Fruit fly (Drosophila melanogaster) whole organism, embryonic: Measurements from ENCODE around the gene CG4461.

Experiments
- Ada2b ChIP-seq: fragments of 200-800 bp; sonication (Bioruptor generic); IDR thresholded peaks from 2 replicates; pipeline ENCODE4 v1.3.6; 2022; ENCODE audit warnings: missing biosample characterization, missing genetic modification characterization
- Bdp1 ChIP-seq: fragments of 200-800 bp; sonication (Bioruptor generic); optimal IDR thresholded peaks from 3 replicates; lab custom pipeline; 2016; ENCODE audit warnings: missing biosample characterization, missing genetic modification characterization
- CG10565 ChIP-seq: fragments of 200-800 bp; sonication (Bioruptor generic); optimal IDR thresholded peaks from 3 replicates; lab custom pipeline; 2016; ENCODE audit warnings: missing biosample characterization, mild to moderate bottlenecking, missing genetic modification characterization
- CG10959 ChIP-seq: fragments of 200-800 bp; sonication (Bioruptor generic); IDR thresholded peaks from 2 replicates; pipeline ENCODE4 v1.3.6; 2022; ENCODE audit warnings: missing biosample characterization, missing genetic modification characterization
- CG11085 ChIP-seq: fragments of 200-800 bp; sonication (Bioruptor generic); IDR thresholded peaks from 2 replicates; pipeline ENCODE4 v1.3.6; 2022; ENCODE audit warnings: missing biosample characterization, missing genetic modification characterization
- CG11560 ChIP-seq: fragments of 200-800 bp; sonication (Bioruptor generic); IDR thresholded peaks from 3 replicates; pipeline ENCODE4 v1.3.6; 2022; ENCODE audit warnings: missing biosample characterization, missing genetic modification characterization
- CG12769 ChIP-seq: fragments of 200-800 bp; sonication (Bioruptor generic); optimal IDR thresholded peaks from 2 replicates; lab custom pipeline; 2019; ENCODE audit warnings: missing biosample characterization, mild to moderate bottlenecking, missing genetic modification characterization, moderate library complexity
- CG15269 ChIP-seq: fragments of 200-800 bp; sonication (Bioruptor generic); optimal IDR thresholded peaks from 2 replicates; lab custom pipeline; 2018; ENCODE audit warnings: missing biosample characterization, mild to moderate bottlenecking, missing genetic modification characterization, moderate library complexity
- CG34376 ChIP-seq: fragments of 200-800 bp; sonication (Bioruptor generic); optimal IDR thresholded peaks from 2 replicates; lab custom pipeline; 2018; ENCODE audit warnings: missing biosample characterization, mild to moderate bottlenecking, missing genetic modification characterization
- CG3726 ChIP-seq: fragments of 200-800 bp; sonication (Bioruptor generic); IDR thresholded peaks from 3 replicates; pipeline ENCODE4, ENCODE4 v1.3.6; 2022; ENCODE audit warnings: missing biosample characterization, missing genetic modification characterization
- CG4707 ChIP-seq: fragments of 200-800 bp; sonication (Bioruptor generic); optimal IDR thresholded peaks from 2 replicates; lab custom pipeline; 2018; ENCODE audit warnings: missing biosample characterization, mild to moderate bottlenecking, missing genetic modification characterization, moderate library complexity
- CG6683 ChIP-seq: fragments of 200-800 bp; sonication (Bioruptor generic); optimal IDR thresholded peaks from 2 replicates; lab custom pipeline; 2017; ENCODE audit warnings: missing biosample characterization, mild to moderate bottlenecking, missing genetic modification characterization, missing genetic modification reagents
- CG7987 ChIP-seq: fragments of 200-800 bp; sonication (Bioruptor generic); optimal IDR thresholded peaks from 2 replicates; lab custom pipeline; 2018; ENCODE audit warnings: missing biosample characterization, mild to moderate bottlenecking, missing genetic modification characterization, moderate library complexity
- CG8924 ChIP-seq: fragments of 200-800 bp; optimal IDR thresholded peaks from 3 replicates; lab custom pipeline; 2019; ENCODE audit warnings: missing biosample characterization, mild to moderate bottlenecking, missing genetic modification characterization, moderate library complexity
- Dip3 ChIP-seq: fragments of 200-800 bp; sonication (Bioruptor generic); optimal IDR thresholded peaks from 3 replicates; lab custom pipeline; 2016; ENCODE audit warnings: missing biosample characterization, missing genetic modification characterization
- Dll ChIP-seq: fragments of 200-800 bp; sonication (Bioruptor generic); IDR thresholded peaks from 4 replicates; pipeline ENCODE4 v1.3.6; 2022; ENCODE audit warnings: missing biosample characterization, missing genetic modification characterization; ENCODE audit not compliant: partially characterized antibody
- Drgx ChIP-seq: fragments of 200-800 bp; sonication (Bioruptor generic); IDR thresholded peaks from 2 replicates; pipeline ENCODE4 v1.3.6; 2022; ENCODE audit warnings: missing biosample characterization, missing genetic modification characterization
- ERR ChIP-seq: fragments of 200-800 bp; sonication (Bioruptor generic); optimal IDR thresholded peaks from 2 replicates; lab custom pipeline; 2016; ENCODE audit warnings: missing biosample characterization, missing genetic modification characterization
- Elba2 ChIP-seq: fragments of 200-800 bp; sonication (Bioruptor generic); optimal IDR thresholded peaks from 3 replicates; lab custom pipeline; 2016; ENCODE audit warnings: missing biosample characterization, missing genetic modification characterization
- HmgZ ChIP-seq: fragments of 200-800 bp; sonication (Bioruptor generic); optimal IDR thresholded peaks from 2 replicates; lab custom pipeline; 2018; ENCODE audit warnings: missing biosample characterization, mild to moderate bottlenecking, missing genetic modification characterization
- Lpt ChIP-seq: fragments of >200 bp; optimal IDR thresholded peaks from 2 replicates; lab custom pipeline; 2018; ENCODE audit warnings: missing biosample characterization, missing genetic modification characterization
- Rx ChIP-seq: fragments of 200-800 bp; sonication (Bioruptor generic); IDR thresholded peaks from 2 replicates; pipeline ENCODE4 v1.3.6; 2022; ENCODE audit warnings: missing biosample characterization, missing genetic modification characterization
- Trl ChIP-seq, 3 experiments: fragments of >200 bp in 2 of 3; fragments of 200-800 bp in 1 of 3; sonication (Bioruptor generic) in 1 of 3; optimal IDR thresholded peaks; 2 replicates in 1 of 3; 3 replicates in 2 of 3; lab custom pipeline; 2016 to 2017; ENCODE audit warnings: missing biosample characterization in 1 of 3, missing genetic modification characterization in 1 of 3
- amos ChIP-seq: fragments of 200-800 bp; sonication (Bioruptor generic); IDR thresholded peaks from 2 replicates; pipeline ENCODE4 v1.3.6; 2022; ENCODE audit warnings: missing biosample characterization, missing genetic modification characterization; ENCODE audit not compliant: partially characterized antibody
- aop ChIP-seq: fragments of 200-800 bp; sonication (Bioruptor generic); IDR thresholded peaks from 2 replicates; pipeline ENCODE4 v1.3.6; 2022; ENCODE audit warnings: missing biosample characterization, missing genetic modification characterization
- bcd ChIP-seq: fragments of 200-800 bp; sonication (Bioruptor generic); optimal IDR thresholded peaks from 2 replicates; lab custom pipeline; 2017; ENCODE audit warnings: missing biosample characterization, mild to moderate bottlenecking, missing genetic modification characterization
- bowl ChIP-seq: fragments of 200-800 bp; sonication (Bioruptor generic); IDR thresholded peaks from 2 replicates; pipeline ENCODE4 v1.3.6; 2022; ENCODE audit warnings: missing biosample characterization, missing genetic modification characterization
- caup ChIP-seq: fragments of 200-800 bp; sonication (Bioruptor generic); optimal IDR thresholded peaks from 3 replicates; lab custom pipeline; 2017; ENCODE audit warnings: missing biosample characterization, mild to moderate bottlenecking, missing genetic modification characterization, moderate library complexity; ENCODE audit not compliant: severe bottlenecking
- cg ChIP-seq: fragments of 200-800 bp; sonication (Bioruptor generic); optimal IDR thresholded peaks from 3 replicates; lab custom pipeline; 2019; ENCODE audit warnings: missing biosample characterization, mild to moderate bottlenecking, missing genetic modification characterization, moderate library complexity
- chinmo ChIP-seq: fragments of 200-800 bp; sonication (Bioruptor generic); IDR thresholded peaks from 4 replicates; pipeline ENCODE4 v1.3.6; 2022; ENCODE audit warnings: missing biosample characterization, missing genetic modification characterization; ENCODE audit not compliant: partially characterized antibody
- corto ChIP-seq: fragments of 200-800 bp; sonication (Bioruptor generic); optimal IDR thresholded peaks from 2 replicates; lab custom pipeline; 2016; ENCODE audit warnings: missing biosample characterization, mild to moderate bottlenecking, missing genetic modification characterization, moderate library complexity
- croc ChIP-seq: fragments of 200-800 bp; sonication (Bioruptor generic); conservative IDR thresholded peaks from 3 replicates; pipeline ENCODE4 v1.3.6; 2022; ENCODE audit warnings: missing biosample characterization, missing genetic modification characterization
- crol ChIP-seq: fragments of 200-800 bp; sonication (Bioruptor generic); IDR thresholded peaks from 2 replicates; pipeline ENCODE4 v1.3.6; 2022; ENCODE audit warnings: missing biosample characterization, missing genetic modification characterization
- cwo ChIP-seq: fragments of 200-800 bp; sonication (Bioruptor generic); optimal IDR thresholded peaks from 3 replicates; lab custom pipeline; 2017; ENCODE audit warnings: missing biosample characterization, missing genetic modification characterization, mild to moderate bottlenecking, moderate library complexity, missing genetic modification reagents
- exex ChIP-seq: fragments of 200-800 bp; sonication (Bioruptor generic); optimal IDR thresholded peaks from 4 replicates; lab custom pipeline; 2018; ENCODE audit warnings: missing biosample characterization, mild to moderate bottlenecking, missing genetic modification characterization, moderate library complexity
- grn ChIP-seq: fragments of 200-800 bp; sonication (Bioruptor generic); optimal IDR thresholded peaks from 3 replicates; lab custom pipeline; 2017; ENCODE audit warnings: missing biosample characterization, missing genetic modification characterization
- lab ChIP-seq: fragments of 200-800 bp; sonication (Bioruptor generic); optimal IDR thresholded peaks from 3 replicates; lab custom pipeline; 2017; ENCODE audit warnings: missing biosample characterization, missing genetic modification characterization, mild to moderate bottlenecking, moderate library complexity, missing genetic modification reagents
- mirr ChIP-seq: fragments of 200-800 bp; sonication (Bioruptor generic); optimal IDR thresholded peaks from 3 replicates; lab custom pipeline; 2018; ENCODE audit warnings: missing biosample characterization, mild to moderate bottlenecking, missing genetic modification characterization
- nom ChIP-seq: fragments of 200-800 bp; sonication (Bioruptor generic); optimal IDR thresholded peaks from 2 replicates; lab custom pipeline; 2017; ENCODE audit warnings: missing biosample characterization, missing genetic modification characterization, mild to moderate bottlenecking, moderate library complexity, missing genetic modification reagents
- scrt ChIP-seq: fragments of 200-800 bp; sonication (Bioruptor generic); optimal IDR thresholded peaks from 2 replicates; lab custom pipeline; 2018; ENCODE audit warnings: missing biosample characterization, mild to moderate bottlenecking, missing genetic modification characterization, moderate library complexity
- sd ChIP-seq: fragments of 200-800 bp; sonication (Bioruptor generic); optimal IDR thresholded peaks from 3 replicates; lab custom pipeline; 2018; ENCODE audit warnings: missing biosample characterization, mild to moderate bottlenecking, missing genetic modification characterization, moderate library complexity
- sens ChIP-seq: fragments of 200-800 bp; sonication (Bioruptor generic); peaks from one replicate; lab custom pipeline; 2016; ENCODE audit warnings: missing biosample characterization, missing genetic modification characterization
- ssp ChIP-seq: fragments of 200-800 bp; sonication (Bioruptor generic); IDR thresholded peaks from 2 replicates; pipeline ENCODE4 v1.3.6; 2022; ENCODE audit warnings: missing biosample characterization, missing genetic modification characterization
- stc ChIP-seq: fragments of 200-800 bp; sonication (Bioruptor generic); IDR thresholded peaks from 2 replicates; pipeline ENCODE4 v1.3.6; 2022; ENCODE audit warnings: missing biosample characterization, missing genetic modification characterization
- sug ChIP-seq: fragments of 200-800 bp; optimal IDR thresholded peaks from 2 replicates; lab custom pipeline; 2019; ENCODE audit warnings: missing biosample characterization, mild to moderate bottlenecking, missing genetic modification characterization, moderate library complexity
- wek ChIP-seq: fragments of 200-800 bp; sonication (Bioruptor generic); optimal IDR thresholded peaks from 3 replicates; lab custom pipeline; 2018; ENCODE audit warnings: missing biosample characterization, mild to moderate bottlenecking, missing genetic modification characterization, moderate library complexity

The CG4461 gene

dm6 chr3L:9356138-9356753, 19.0 kb upstream of the CG4461 start (continued):
- no peak for TF ChIP-seq CG11560
- TF ChIP-seq CG15269 = no peak
- TF ChIP-seq Lpt = no peak
- TF ChIP-seq Bdp1 = no peak
- no peak for TF ChIP-seq CG3726 (GFP tag; lab: Robert Waterston, UW)
- no peak for TF ChIP-seq Ada2b (GFP tag; lab: Robert Waterston, UW)

DNA sequence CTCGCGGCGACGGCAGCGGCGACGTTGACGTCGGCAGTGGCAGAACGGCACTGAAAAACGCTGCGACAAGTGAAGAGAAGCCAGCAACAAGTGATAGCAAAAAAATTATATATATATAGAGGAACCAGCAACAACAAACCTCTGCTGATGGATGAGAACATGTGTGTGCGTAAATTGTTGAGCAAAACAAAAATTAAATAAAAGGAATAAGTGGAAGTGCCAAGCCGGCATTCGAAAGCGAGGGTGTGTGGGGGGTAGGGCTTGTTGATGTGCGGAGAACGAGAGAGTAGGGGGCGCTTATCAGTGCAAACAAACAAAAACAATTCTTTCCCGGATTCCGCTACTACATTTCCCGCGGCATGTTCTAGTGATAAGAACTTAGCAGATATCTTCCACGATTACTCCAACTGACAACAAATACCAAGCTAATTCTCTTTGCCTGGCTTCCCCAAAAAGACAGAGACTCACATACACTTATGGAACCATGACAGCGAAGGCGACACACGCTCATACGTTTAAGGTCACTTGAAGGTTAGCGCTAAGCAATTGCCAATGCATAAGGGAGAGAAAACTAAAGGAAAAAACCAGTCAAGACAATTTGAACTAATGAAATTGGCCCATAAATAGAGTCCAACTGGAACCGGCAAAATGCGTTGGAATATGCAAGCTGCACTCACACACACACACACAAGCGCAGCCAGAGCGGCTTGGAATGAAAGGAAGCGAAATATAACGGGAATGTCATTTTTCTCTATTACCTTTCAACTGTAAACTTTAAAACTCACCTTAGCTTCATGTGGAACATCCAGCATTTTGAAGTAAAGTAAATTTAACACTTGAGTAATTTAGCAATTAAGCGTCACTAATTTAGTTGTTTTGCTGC, 17.2 kb upstream of the CG4461 start:
- TF ChIP-seq ERR (GFP tag; lab: Kevin White, UChicago) = peak; percentile 98
- TF ChIP-seq CG4707 (GFP tag; lab: Kevin White, UChicago) = no peak
- peak; percentile 12 for TF ChIP-seq lab
- peak; percentile 52 for TF ChIP-seq sug (tag; lab: Kevin White, UChicago)
- no peak for TF ChIP-seq CG7987
- no peak for TF ChIP-seq CG10959 (GFP tag; lab: Robert Waterston, UW)
- TF ChIP-seq cwo (GFP tag; lab: Kevin White, UChicago) = peak; percentile 21
- TF ChIP-seq corto (GFP tag; lab: Kevin White, UChicago) = peak; percentile 64
- TF ChIP-seq wek (GFP tag; lab: Kevin White, UChicago) = no peak
- no peak for TF ChIP-seq croc (GFP tag; lab: Robert Waterston, UW)
- no peak for TF ChIP-seq CG11085 (GFP tag; lab: Robert Waterston, UW)
- TF ChIP-seq crol = peak; percentile 93
- peak; percentile 15 for TF ChIP-seq caup (GFP tag; lab: Kevin White, UChicago)
- no peak for TF ChIP-seq CG10565
- peak in 1 of 2 experiments; percentile 25 for TF ChIP-seq Trl (optimal IDR thresholded peaks at IDR 0.05; lab: Kevin White, UChicago)
- TF ChIP-seq Trl (GFP tag; optimal IDR thresholded peaks at IDR 0.05; lab: Kevin White, UChicago) = no peak
- 0 out of 2 replicates have a peak, but pooled peaks have one; percentile 19 for TF ChIP-seq stc (GFP tag; lab: Robert Waterston, UW)
- TF ChIP-seq Dll = 0 out of 4 replicates have a peak, but pooled peaks have one; percentile 23
- no peak for TF ChIP-seq Dip3
- peak; percentile 69 for TF ChIP-seq nom (GFP tag; lab: Kevin White, UChicago)
- peak; percentile 44; the same call in 1 of the 2 replicates for TF ChIP-seq Drgx
- TF ChIP-seq CG34376 (GFP tag; lab: Kevin White, UChicago) = peak; percentile 58
- TF ChIP-seq ssp (GFP tag; lab: Robert Waterston, UW) = no peak
- TF ChIP-seq grn (GFP tag; lab: Kevin White, UChicago) = peak; percentile 33
- TF ChIP-seq Elba2 (GFP tag; lab: Kevin White, UChicago) = peak; percentile 43
- TF ChIP-seq chinmo (GFP tag; lab: Robert Waterston, UW) = peak; percentile 72; the same call in 2 of the 4 replicates
- peak; percentile 49 for TF ChIP-seq scrt (GFP tag; lab: Kevin White, UChicago)
- peak; percentile 15 for TF ChIP-seq HmgZ
- peak; percentile 26 for TF ChIP-seq mirr (GFP tag; lab: Kevin White, UChicago)
- TF ChIP-seq exex (tag; lab: Kevin White, UChicago) = peak; percentile 22
- TF ChIP-seq bowl (GFP tag; lab: Robert Waterston, UW) = no peak
- TF ChIP-seq bcd (GFP tag; lab: Kevin White, UChicago) = no peak
- no peak for TF ChIP-seq sens
- no peak for TF ChIP-seq aop (GFP tag; lab: Robert Waterston, UW)
- TF ChIP-seq CG6683 (GFP tag; lab: Kevin White, UChicago) = no peak
- peak; percentile 5 for TF ChIP-seq CG8924 (tag; lab: Kevin White, UChicago)
- peak; percentile 16; the same call in 1 of the 2 replicates for TF ChIP-seq amos
- peak; percentile 82 for TF ChIP-seq cg
- TF ChIP-seq CG12769 (tag; lab: Kevin White, UChicago) = peak; percentile 60
- TF ChIP-seq sd (tag; lab: Kevin White, UChicago) = peak; percentile 87
- no peak for TF ChIP-seq Rx
